Fruit fly (Drosophila melanogaster) whole organism, prepupa: ENCODE data around the gene mrn.
A peak's percentile ranks its signal among the peaks of the same experiment; 100 is the strongest.

Experiments
- Blimp-1 ChIP-seq: fragments of 200-800 bp; sonication (Bioruptor generic); optimal IDR thresholded peaks from 3 replicates; lab custom pipeline; 2017; ENCODE audit warnings: missing biosample characterization, missing genetic modification characterization, mild to moderate bottlenecking, moderate library complexity, missing genetic modification reagents
- CG11902 ChIP-seq: fragments of 200-800 bp; sonication (Bioruptor generic); optimal IDR thresholded peaks from 3 replicates; lab custom pipeline; 2016; ENCODE audit warnings: missing biosample characterization, missing genetic modification characterization
- CG15336 ChIP-seq: fragments of 200-800 bp; sonication (Bioruptor generic); IDR thresholded peaks from 2 replicates; pipeline ENCODE4 v1.3.6; 2022; ENCODE audit warnings: missing biosample characterization, missing genetic modification characterization
- CG1621 ChIP-seq: fragments of 200-800 bp; sonication (Bioruptor generic); optimal IDR thresholded peaks from 3 replicates; lab custom pipeline; 2018; ENCODE audit warnings: missing biosample characterization, mild to moderate bottlenecking, missing genetic modification characterization
- CG31627 ChIP-seq: fragments of 200-800 bp; sonication (Bioruptor generic); optimal IDR thresholded peaks from 3 replicates; lab custom pipeline; 2016; ENCODE audit warnings: missing biosample characterization, missing genetic modification characterization
- CG32006 ChIP-seq: fragments of 200-800 bp; sonication (Bioruptor generic); optimal IDR thresholded peaks from 3 replicates; lab custom pipeline; 2017; ENCODE audit warnings: missing biosample characterization, mild to moderate bottlenecking, missing genetic modification characterization
- CG3919 ChIP-seq: fragments of 200-800 bp; sonication (Bioruptor generic); optimal IDR thresholded peaks from 3 replicates; lab custom pipeline; 2016; ENCODE audit warnings: missing biosample characterization, missing genetic modification characterization
- CG4318 ChIP-seq: fragments of 200-800 bp; sonication (Bioruptor generic); optimal IDR thresholded peaks from 3 replicates; lab custom pipeline; 2017; ENCODE audit warnings: missing biosample characterization, mild to moderate bottlenecking, missing genetic modification characterization
- CG6276 ChIP-seq: fragments of 200-800 bp; sonication (Bioruptor generic); optimal IDR thresholded peaks from 2 replicates; lab custom pipeline; 2017; ENCODE audit warnings: missing biosample characterization, mild to moderate bottlenecking, missing genetic modification characterization
- CG6792 ChIP-seq: fragments of 200-800 bp; sonication (Bioruptor generic); optimal IDR thresholded peaks from 3 replicates; lab custom pipeline; 2016; ENCODE audit warnings: missing biosample characterization, missing genetic modification characterization
- CG6808 ChIP-seq: fragments of 200-800 bp; sonication (Bioruptor generic); optimal IDR thresholded peaks from 3 replicates; lab custom pipeline; 2017; ENCODE audit warnings: missing biosample characterization, missing genetic modification characterization, mild to moderate bottlenecking, moderate library complexity, missing genetic modification reagents
- CG6854 ChIP-seq: fragments of 200-800 bp; sonication (Bioruptor generic); optimal IDR thresholded peaks from 2 replicates; lab custom pipeline; 2017; ENCODE audit warnings: missing biosample characterization, mild to moderate bottlenecking, missing genetic modification characterization
- CG7368 ChIP-seq: fragments of 200-800 bp; sonication (Bioruptor generic); optimal IDR thresholded peaks from 3 replicates; lab custom pipeline; 2016; ENCODE audit warnings: missing biosample characterization, missing genetic modification characterization
- CG8319 ChIP-seq: fragments of 200-800 bp; sonication (Bioruptor generic); optimal IDR thresholded peaks from 3 replicates; lab custom pipeline; 2016; ENCODE audit warnings: missing biosample characterization, missing genetic modification characterization
- CG8632 ChIP-seq: fragments of 200-800 bp; sonication (Bioruptor generic); optimal IDR thresholded peaks from 3 replicates; lab custom pipeline; 2016; ENCODE audit warnings: missing biosample characterization, missing genetic modification characterization
- CG9139 ChIP-seq: fragments of 200-800 bp; sonication (Bioruptor generic); optimal IDR thresholded peaks from 3 replicates; lab custom pipeline; 2017; ENCODE audit warnings: missing biosample characterization, mild to moderate bottlenecking, missing genetic modification characterization
- Eip75B ChIP-seq: fragments of 200-800 bp; sonication (Bioruptor generic); optimal IDR thresholded peaks from 3 replicates; lab custom pipeline; 2016; ENCODE audit warnings: missing biosample characterization, missing genetic modification characterization
- Eip78C ChIP-seq: fragments of 200-800 bp; sonication (Bioruptor generic); peaks from one replicate; lab custom pipeline; 2016; ENCODE audit warnings: missing biosample characterization, missing genetic modification characterization
- Eip93F ChIP-seq: fragments of 200-800 bp; sonication (Bioruptor generic); optimal IDR thresholded peaks from 2 replicates; lab custom pipeline; 2016; ENCODE audit warnings: missing biosample characterization, mild to moderate bottlenecking, missing genetic modification characterization
- Ets21C ChIP-seq: fragments of 200-800 bp; sonication (Bioruptor generic); optimal IDR thresholded peaks from 3 replicates; lab custom pipeline; 2016; ENCODE audit warnings: missing biosample characterization, missing genetic modification characterization
- Ets96B ChIP-seq: fragments of 200-800 bp; optimal IDR thresholded peaks from 2 replicates; lab custom pipeline; 2019; ENCODE audit warnings: missing biosample characterization, mild to moderate bottlenecking, missing genetic modification characterization, moderate library complexity
- Hr38 ChIP-seq: sonication (Bioruptor generic); optimal IDR thresholded peaks from 2 replicates; lab custom pipeline; 2016; ENCODE audit warnings: missing biosample characterization, missing genetic modification characterization
- Hr39 ChIP-seq: fragments of 200-800 bp; sonication (Bioruptor generic); optimal IDR thresholded peaks from 2 replicates; lab custom pipeline; 2016; ENCODE audit warnings: missing biosample characterization, missing genetic modification characterization
- Hr4 ChIP-seq: fragments of 200-800 bp; sonication (Bioruptor generic); optimal IDR thresholded peaks from 3 replicates; lab custom pipeline; 2016; ENCODE audit warnings: missing biosample characterization, missing genetic modification characterization
- Lpt ChIP-seq: fragments of 200-800 bp; sonication (Bioruptor generic); optimal IDR thresholded peaks from 3 replicates; lab custom pipeline; 2016; ENCODE audit warnings: missing biosample characterization, missing genetic modification characterization
- Met ChIP-seq: fragments of 200-800 bp; sonication (Bioruptor generic); optimal IDR thresholded peaks from 3 replicates; lab custom pipeline; 2016; ENCODE audit warnings: missing biosample characterization, missing genetic modification characterization
- OdsH ChIP-seq: fragments of 200-800 bp; sonication (Bioruptor generic); optimal IDR thresholded peaks from 3 replicates; lab custom pipeline; 2016; ENCODE audit warnings: missing biosample characterization, missing genetic modification characterization
- Sox102F ChIP-seq: fragments of 200-800 bp; sonication (Bioruptor generic); optimal IDR thresholded peaks from 2 replicates; lab custom pipeline; 2016; ENCODE audit warnings: missing biosample characterization, mild to moderate bottlenecking, missing genetic modification characterization
- Sox14 ChIP-seq: fragments of 200-800 bp; sonication (Bioruptor generic); optimal IDR thresholded peaks from 3 replicates; lab custom pipeline; 2016; ENCODE audit warnings: missing biosample characterization, missing genetic modification characterization
- Sox15 ChIP-seq: fragments of 200-800 bp; sonication (Bioruptor generic); optimal IDR thresholded peaks from 3 replicates; lab custom pipeline; 2016; ENCODE audit warnings: missing biosample characterization, missing genetic modification characterization
- acj6 ChIP-seq: fragments of 200-800 bp; sonication (Bioruptor generic); optimal IDR thresholded peaks from 3 replicates; lab custom pipeline; 2016; ENCODE audit warnings: missing biosample characterization, missing genetic modification characterization
- cyc ChIP-seq: fragments of 200-800 bp; sonication (Bioruptor generic); optimal IDR thresholded peaks from 3 replicates; lab custom pipeline; 2016; ENCODE audit warnings: missing biosample characterization, missing genetic modification characterization
- dac ChIP-seq: fragments of 200-800 bp; sonication (Bioruptor generic); optimal IDR thresholded peaks from 2 replicates; lab custom pipeline; 2017; ENCODE audit warnings: missing biosample characterization, mild to moderate bottlenecking, missing genetic modification characterization
- dsx ChIP-seq: fragments of 200-800 bp; optimal IDR thresholded peaks from 3 replicates; lab custom pipeline; 2019; ENCODE audit warnings: missing biosample characterization, mild to moderate bottlenecking, missing genetic modification characterization, moderate library complexity; ENCODE audit not compliant: poor library complexity, severe bottlenecking
- eg ChIP-seq: fragments of 200-800 bp; sonication (Bioruptor generic); IDR thresholded peaks from 3 replicates; pipeline ENCODE4 v1.3.6; 2022; ENCODE audit warnings: missing biosample characterization, missing genetic modification characterization
- fd59A ChIP-seq: fragments of 200-800 bp; sonication (Bioruptor generic); optimal IDR thresholded peaks from 2 replicates; lab custom pipeline; 2017; ENCODE audit warnings: missing biosample characterization, mild to moderate bottlenecking, missing genetic modification characterization, missing genetic modification reagents
- fd85E ChIP-seq: fragments of 200-800 bp; sonication (Bioruptor generic); optimal IDR thresholded peaks from 3 replicates; lab custom pipeline; 2016; ENCODE audit warnings: missing biosample characterization, missing genetic modification characterization
- fkh ChIP-seq: fragments of 200-800 bp; sonication (Bioruptor generic); optimal IDR thresholded peaks from 3 replicates; lab custom pipeline; 2017; ENCODE audit warnings: missing biosample characterization, mild to moderate bottlenecking, missing genetic modification characterization, moderate library complexity
- lz ChIP-seq: fragments of 200-800 bp; sonication (Bioruptor generic); optimal IDR thresholded peaks from 3 replicates; lab custom pipeline; 2016; ENCODE audit warnings: missing biosample characterization, missing genetic modification characterization
- net ChIP-seq: fragments of 200-800 bp; sonication (Bioruptor generic); optimal IDR thresholded peaks from 3 replicates; lab custom pipeline; 2016; ENCODE audit warnings: missing biosample characterization, missing genetic modification characterization
- spab ChIP-seq: fragments of 200-800 bp; sonication (Bioruptor generic); optimal IDR thresholded peaks from 2 replicates; lab custom pipeline; 2017; ENCODE audit warnings: missing biosample characterization, mild to moderate bottlenecking, missing genetic modification characterization, missing genetic modification reagents
- ss ChIP-seq, 2 experiments: fragments of 200-800 bp; sonication (Bioruptor generic); optimal IDR thresholded peaks; 2 replicates in 1 of 2; 3 replicates in 1 of 2; lab custom pipeline; 2017 to 2018; ENCODE audit warnings: mild to moderate bottlenecking in 2 of 2, missing biosample characterization in 2 of 2, missing genetic modification characterization in 2 of 2, moderate library complexity in 1 of 2
- topi ChIP-seq: fragments of 200-800 bp; sonication (Bioruptor generic); optimal IDR thresholded peaks from 3 replicates; lab custom pipeline; 2016; ENCODE audit warnings: missing biosample characterization, missing genetic modification characterization
- vri ChIP-seq: fragments of 200-800 bp; sonication (Bioruptor generic); optimal IDR thresholded peaks from 3 replicates; lab custom pipeline; 2016; ENCODE audit warnings: missing biosample characterization, mild to moderate bottlenecking, missing genetic modification characterization

mrn gene

DNA sequence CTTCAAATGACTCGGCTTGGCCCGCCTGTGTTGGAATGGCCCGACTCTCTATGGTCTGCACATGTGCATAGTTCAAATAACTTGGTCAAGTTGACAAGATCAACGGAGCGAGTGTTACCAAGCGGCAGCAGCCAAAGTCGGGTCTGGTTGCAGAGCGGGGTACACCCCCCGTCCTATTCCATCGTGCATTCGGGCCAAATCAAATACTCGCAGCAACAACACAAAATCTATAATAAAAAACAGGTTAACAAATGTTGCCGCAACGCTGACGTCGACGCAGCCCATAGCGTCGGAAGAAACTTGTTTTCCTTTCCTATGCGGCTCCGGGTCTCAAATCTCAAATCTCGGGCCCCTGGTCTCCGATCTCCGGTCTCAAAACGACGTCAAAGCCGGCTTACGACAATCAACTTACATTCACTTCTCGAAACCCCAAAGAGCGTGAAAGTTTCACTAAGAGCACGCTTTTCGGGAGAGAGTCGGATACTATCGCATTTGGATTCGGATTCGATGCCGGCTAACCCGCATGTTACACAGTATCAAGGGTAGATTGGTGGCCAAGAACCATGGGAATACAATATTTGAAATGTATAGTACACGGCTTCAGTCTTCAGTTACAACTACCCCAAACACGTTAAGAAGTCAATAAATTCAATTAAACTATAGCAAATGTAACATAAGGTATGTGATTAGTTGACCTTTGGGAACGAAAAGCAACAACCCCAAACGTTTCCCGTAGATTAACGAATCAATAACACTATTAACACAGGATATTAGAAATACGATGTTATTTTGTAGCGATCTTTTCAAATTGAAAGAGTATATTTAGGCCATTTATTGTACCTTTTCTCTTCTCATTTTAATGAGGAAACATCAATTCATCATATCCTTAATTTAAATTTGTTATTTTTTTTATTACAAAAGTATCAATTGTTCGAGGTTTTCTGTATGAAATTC, 45.8 kb downstream of the mrn start (continued):
- TF ChIP-seq vri (GFP tag; lab: Kevin White, UChicago) (peak; percentile 24), Sox102F (GFP tag; lab: Kevin White, UChicago) (peak; percentile 69), CG32006 (peak; percentile 90), CG1621 (tag; lab: Kevin White, UChicago) (peak; percentile 64), Ets96B (tag; lab: Kevin White, UChicago) (peak; percentile 62), cyc (peak; percentile 77), Eip78C (GFP tag; lab: Kevin White, UChicago) (peak; percentile 95), Sox15 (peak; percentile 76), CG11902 (GFP tag; lab: Kevin White, UChicago) (peak; percentile 32), Hr38 (GFP tag; lab: Kevin White, UChicago) (no peak), CG6276 (GFP tag; lab: Kevin White, UChicago) (peak; percentile 81), dac (peak; percentile 70), OdsH (peak; percentile 81), CG15336 (GFP tag; lab: Robert Waterston, UW) (peak; percentile 28; the same call in 1 of the 2 replicates), fd85E (no peak), net (GFP tag; lab: Kevin White, UChicago) (peak; percentile 79), CG7368 (peak; percentile 44), Sox14 (GFP tag; lab: Kevin White, UChicago) (peak; percentile 77), Eip93F (GFP tag; lab: Kevin White, UChicago) (no peak), acj6 (GFP tag; lab: Kevin White, UChicago) (peak; percentile 76), CG9139 (peak; percentile 51), lz (peak; percentile 79), Hr4 (peak; percentile 79), CG6792 (GFP tag; lab: Kevin White, UChicago) (peak; percentile 71)

- peak; percentile 64 for TF ChIP-seq Lpt (GFP tag; lab: Kevin White, UChicago)
- peak; percentile 61 for TF ChIP-seq dac
- TF ChIP-seq eg (GFP tag; lab: Robert Waterston, UW): peak; percentile 39; the same call in 2 of the 3 replicates
- TF ChIP-seq CG8319 (GFP tag; lab: Kevin White, UChicago): peak; percentile 33
- TF ChIP-seq CG32006: peak; percentile 69
- peak; percentile 68 for TF ChIP-seq CG3919 (GFP tag; lab: Kevin White, UChicago)
- peak; percentile 20 for TF ChIP-seq CG4318 (GFP tag; lab: Kevin White, UChicago)
- TF ChIP-seq CG11902 (GFP tag; lab: Kevin White, UChicago): peak; percentile 35
- TF ChIP-seq topi (GFP tag; lab: Kevin White, UChicago): peak; percentile 84
- peak; percentile 16 for TF ChIP-seq CG6854 (GFP tag; lab: Kevin White, UChicago)
- TF ChIP-seq lz: peak; percentile 76
- peak; percentile 70 for TF ChIP-seq CG6808 (GFP tag; lab: Kevin White, UChicago)
- TF ChIP-seq ss (GFP tag; optimal IDR thresholded peaks at IDR 0.05; lab: Kevin White, UChicago): peak; percentile 64 to 66
- peak; percentile 53 for TF ChIP-seq CG9139
- peak; percentile 72 for TF ChIP-seq fd59A (GFP tag; lab: Kevin White, UChicago)
- peak; percentile 54 for TF ChIP-seq dsx (GFP tag; lab: Kevin White, UChicago)
- TF ChIP-seq Hr39 (GFP tag; lab: Kevin White, UChicago): peak; percentile 89
- TF ChIP-seq Blimp-1 (GFP tag; lab: Kevin White, UChicago): peak; percentile 52
- TF ChIP-seq fkh (GFP tag; lab: Kevin White, UChicago): no peak
- TF ChIP-seq CG6276 (GFP tag; lab: Kevin White, UChicago): peak; percentile 59
- TF ChIP-seq CG8632 (GFP tag; lab: Kevin White, UChicago): peak; percentile 31
- TF ChIP-seq Ets21C (GFP tag; lab: Kevin White, UChicago): peak; percentile 79
- TF ChIP-seq CG7368: peak; percentile 73
- peak; percentile 80 for TF ChIP-seq Sox102F (GFP tag; lab: Kevin White, UChicago)
- peak; percentile 55 for TF ChIP-seq spab (GFP tag; lab: Kevin White, UChicago)
- peak; percentile 90 for TF ChIP-seq Met (GFP tag; lab: Kevin White, UChicago)
- no peak for TF ChIP-seq fd85E
- peak; percentile 72 for TF ChIP-seq Hr4
- peak; percentile 82 for TF ChIP-seq Eip75B (GFP tag; lab: Kevin White, UChicago)
- peak; percentile 66 for TF ChIP-seq Ets96B (tag; lab: Kevin White, UChicago)
- TF ChIP-seq Eip78C (GFP tag; lab: Kevin White, UChicago): peak; percentile 94
- peak; percentile 86 for TF ChIP-seq CG31627 (GFP tag; lab: Kevin White, UChicago)
- TF ChIP-seq CG1621 (tag; lab: Kevin White, UChicago): peak; percentile 54
- peak; percentile 69 for TF ChIP-seq CG6792 (GFP tag; lab: Kevin White, UChicago)
Observed at dm6 chr3L:15533402-15534129, 46.8 kb downstream of the mrn start.
